Worm (Caenorhabditis elegans): ENCODE results near the gene F36H5.8.

DNA sequence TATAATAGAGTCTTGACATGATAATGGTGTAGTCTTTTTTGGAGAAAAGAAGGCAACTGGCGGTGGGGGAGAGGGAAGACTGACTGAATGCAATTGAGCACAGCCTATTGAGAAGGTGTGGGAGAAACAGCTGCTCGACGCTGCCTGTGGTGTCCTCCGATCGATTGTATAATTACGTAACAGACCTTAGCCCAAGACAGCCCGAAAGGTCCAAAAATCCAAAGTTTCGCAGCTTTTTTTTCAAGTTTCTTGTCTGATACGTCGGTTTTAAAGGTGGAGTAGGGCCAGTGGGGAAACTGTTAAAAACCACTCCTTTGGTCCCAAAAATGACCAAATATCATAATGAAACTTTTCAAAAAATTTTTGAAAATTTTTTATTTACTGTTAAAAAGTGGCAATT is 37.6 kb upstream of the F36H5.8 start, which contains the start of the genes C08F1.6 and fbxb-13:
- no peak for TF ChIP-seq ref-1 (GFP tag; conservative IDR thresholded peaks at IDR 0.05)
- TF ChIP-seq flt-1 (GFP tag; IDR thresholded peaks at IDR 0.05): no peak
- TF ChIP-seq cog-1 (tag; optimal IDR thresholded peaks at IDR 0.05): no peak
- no peak for TF ChIP-seq ztf-29 (GFP tag; IDR thresholded peaks at IDR 0.05)
- TF ChIP-seq med-1 (GFP tag; optimal IDR thresholded peaks at IDR 0.05; ENCODE audit: insufficient read depth): no peak
- TF ChIP-seq T22C8.4 (GFP tag; IDR thresholded peaks at IDR 0.05): no peak

Measured in whole organism, midembryonic.